Fruit fly (Drosophila melanogaster) whole organism, prepupa: ENCODE measurements around the gene d-cup.

ENCODE experiments used
- CG31627 ChIP-seq: fragments of 200-800 bp; sonication (Bioruptor generic); optimal IDR thresholded peaks from 3 replicates; lab custom pipeline; 2016; ENCODE audit warnings: missing biosample characterization, missing genetic modification characterization
- CG32006 ChIP-seq: fragments of 200-800 bp; sonication (Bioruptor generic); optimal IDR thresholded peaks from 3 replicates; lab custom pipeline; 2017; ENCODE audit warnings: missing biosample characterization, mild to moderate bottlenecking, missing genetic modification characterization
- Hr39 ChIP-seq: fragments of 200-800 bp; sonication (Bioruptor generic); optimal IDR thresholded peaks from 2 replicates; lab custom pipeline; 2016; ENCODE audit warnings: missing biosample characterization, missing genetic modification characterization
- Sox14 ChIP-seq: fragments of 200-800 bp; sonication (Bioruptor generic); optimal IDR thresholded peaks from 3 replicates; lab custom pipeline; 2016; ENCODE audit warnings: missing biosample characterization, missing genetic modification characterization
- achi ChIP-seq: fragments of 200-800 bp; sonication (Bioruptor generic); optimal IDR thresholded peaks from 3 replicates; lab custom pipeline; 2016; ENCODE audit warnings: missing biosample characterization, missing genetic modification characterization
- salr ChIP-seq, 2 experiments: fragments of 200-800 bp; sonication (Bioruptor generic); optimal IDR thresholded peaks; 3 replicates each; lab custom pipeline; 2016 to 2018; ENCODE audit warnings: missing biosample characterization in 2 of 2, missing genetic modification characterization in 2 of 2, mild to moderate bottlenecking in 1 of 2

- TF ChIP-seq CG32006 (GFP tag; lab: Kevin White, UChicago) (no peak), achi (GFP tag; lab: Kevin White, UChicago) (no peak), Hr39 (GFP tag; lab: Kevin White, UChicago) (no peak), Sox14 (GFP tag; lab: Kevin White, UChicago) (no peak), salr (GFP tag; optimal IDR thresholded peaks at IDR 0.05; lab: Kevin White, UChicago) (no peak), CG31627 (no peak)
Observed at dm6 chr3R:12891656-12892055, at the start of gene d-cup.
